Fruit fly (Drosophila melanogaster) whole organism, embryonic: ENCODE results near the gene mRpS11.

Source experiments
- BEAF-32 ChIP-seq: fragments of 200-800 bp; sonication (Bioruptor generic); optimal IDR thresholded peaks from 3 replicates; lab custom pipeline; 2017; ENCODE audit warnings: missing biosample characterization, missing genetic modification characterization, mild to moderate bottlenecking, moderate library complexity, missing genetic modification reagents
- CG10462 ChIP-seq: fragments of 200-800 bp; sonication (Bioruptor generic); optimal IDR thresholded peaks from 2 replicates; lab custom pipeline; 2016; ENCODE audit warnings: missing biosample characterization, missing genetic modification characterization
- CG10654 ChIP-seq: fragments of 200-800 bp; sonication (Bioruptor generic); optimal IDR thresholded peaks from 2 replicates; lab custom pipeline; 2016; ENCODE audit warnings: missing biosample characterization, missing genetic modification characterization
- CG10959 ChIP-seq: fragments of 200-800 bp; sonication (Bioruptor generic); IDR thresholded peaks from 2 replicates; pipeline ENCODE4 v1.3.6; 2022; ENCODE audit warnings: missing biosample characterization, missing genetic modification characterization
- CG11695 ChIP-seq: fragments of 200-800 bp; sonication (Bioruptor generic); IDR thresholded peaks from 3 replicates; pipeline ENCODE4 v1.3.6; 2022; ENCODE audit warnings: missing biosample characterization, missing genetic modification characterization
- CG12104 ChIP-seq: fragments of 200-800 bp; sonication (Bioruptor generic); optimal IDR thresholded peaks from 3 replicates; lab custom pipeline; 2016; ENCODE audit warnings: missing biosample characterization, missing genetic modification characterization
- CG12299 ChIP-seq: fragments of 200-800 bp; sonication (Bioruptor generic); optimal IDR thresholded peaks from 2 replicates; lab custom pipeline; 2018; ENCODE audit warnings: missing biosample characterization, mild to moderate bottlenecking, missing genetic modification characterization
- CG15479 ChIP-seq: fragments of 200-800 bp; sonication (Bioruptor generic); optimal IDR thresholded peaks from 3 replicates; lab custom pipeline; 2019; ENCODE audit warnings: missing biosample characterization, mild to moderate bottlenecking, missing genetic modification characterization, moderate library complexity
- CG15696 ChIP-seq: fragments of 200-800 bp; sonication (Bioruptor generic); optimal IDR thresholded peaks from 2 replicates; lab custom pipeline; 2019; ENCODE audit warnings: missing biosample characterization, mild to moderate bottlenecking, missing genetic modification characterization, moderate library complexity
- CG1602 ChIP-seq: fragments of 200-800 bp; sonication (Bioruptor generic); optimal IDR thresholded peaks from 3 replicates; lab custom pipeline; 2016; ENCODE audit warnings: missing biosample characterization, missing genetic modification characterization
- CG1603 ChIP-seq: fragments of 200-800 bp; sonication (Bioruptor generic); optimal IDR thresholded peaks from 2 replicates; lab custom pipeline; 2019; ENCODE audit warnings: missing biosample characterization, mild to moderate bottlenecking, missing genetic modification characterization, moderate library complexity
- CG17829 ChIP-seq: fragments of 200-800 bp; optimal IDR thresholded peaks from 2 replicates; lab custom pipeline; 2019; ENCODE audit warnings: missing biosample characterization, mild to moderate bottlenecking, missing genetic modification characterization, moderate library complexity
- CG34376 ChIP-seq: fragments of 200-800 bp; sonication (Bioruptor generic); optimal IDR thresholded peaks from 2 replicates; lab custom pipeline; 2018; ENCODE audit warnings: missing biosample characterization, mild to moderate bottlenecking, missing genetic modification characterization
- CG3995 ChIP-seq: fragments of 200-800 bp; sonication (Bioruptor generic); optimal IDR thresholded peaks from 3 replicates; lab custom pipeline; 2016; ENCODE audit warnings: missing biosample characterization, missing genetic modification characterization
- CG4282 ChIP-seq: fragments of 200-800 bp; sonication (Bioruptor generic); optimal IDR thresholded peaks from 2 replicates; lab custom pipeline; 2016; ENCODE audit warnings: missing biosample characterization, missing genetic modification characterization
- CG7372 ChIP-seq: fragments of 200-800 bp; sonication (Bioruptor generic); IDR thresholded peaks from 2 replicates; pipeline ENCODE4 v1.3.6; 2022; ENCODE audit warnings: missing biosample characterization, missing genetic modification characterization
- CG8388 ChIP-seq: fragments of 200-800 bp; sonication (Bioruptor generic); optimal IDR thresholded peaks from 2 replicates; lab custom pipeline; 2019; ENCODE audit warnings: missing biosample characterization, mild to moderate bottlenecking, missing genetic modification characterization, moderate library complexity
- CG8478 ChIP-seq: fragments of >200 bp; optimal IDR thresholded peaks from 2 replicates; lab custom pipeline; 2018
- Camta ChIP-seq: fragments of 200-800 bp; sonication (Bioruptor generic); optimal IDR thresholded peaks from 2 replicates; lab custom pipeline; 2016; ENCODE audit warnings: missing biosample characterization, missing genetic modification characterization
- Chrac-16 ChIP-seq: fragments of 200-800 bp; sonication (Bioruptor generic); optimal IDR thresholded peaks from 3 replicates; lab custom pipeline; 2016; ENCODE audit warnings: missing biosample characterization, missing genetic modification characterization
- CoRest ChIP-seq: fragments of 200-800 bp; sonication (Bioruptor generic); optimal IDR thresholded peaks from 3 replicates; lab custom pipeline; 2018; ENCODE audit warnings: missing biosample characterization, mild to moderate bottlenecking, missing genetic modification characterization, moderate library complexity
- D19A ChIP-seq: fragments of 200-800 bp; optimal IDR thresholded peaks from 3 replicates; lab custom pipeline; 2019; ENCODE audit warnings: missing biosample characterization, mild to moderate bottlenecking, missing genetic modification characterization, moderate library complexity
- Doc3 ChIP-seq: fragments of 200-800 bp; sonication (Bioruptor generic); IDR thresholded peaks from 3 replicates; pipeline ENCODE4 v1.3.6; 2022; ENCODE audit warnings: missing biosample characterization, missing genetic modification characterization; ENCODE audit not compliant: partially characterized antibody
- Dref ChIP-seq: fragments of 200-800 bp; sonication (Bioruptor generic); IDR thresholded peaks from 2 replicates; pipeline ENCODE4 v1.3.6; 2022; ENCODE audit warnings: missing biosample characterization, missing genetic modification characterization
- HmgD ChIP-seq: fragments of 200-800 bp; sonication (Bioruptor generic); optimal IDR thresholded peaks from 3 replicates; lab custom pipeline; 2016; ENCODE audit warnings: missing biosample characterization, missing genetic modification characterization
- Mad ChIP-seq: fragments of 200-800 bp; sonication (Bioruptor generic); optimal IDR thresholded peaks from 2 replicates; lab custom pipeline; 2016; ENCODE audit warnings: missing biosample characterization, missing genetic modification characterization
- Nf-YA ChIP-seq: fragments of 200-800 bp; sonication (Bioruptor generic); IDR thresholded peaks from 2 replicates; pipeline ENCODE4 v1.3.6; 2022; ENCODE audit warnings: missing biosample characterization, missing genetic modification characterization
- Poxn ChIP-seq: fragments of 200-800 bp; sonication (Bioruptor generic); IDR thresholded peaks from 2 replicates; pipeline ENCODE4 v1.3.6; 2022; ENCODE audit warnings: missing biosample characterization, missing genetic modification characterization
- Sin3A ChIP-seq: fragments of >200 bp; optimal IDR thresholded peaks from 2 replicates; lab custom pipeline; 2018
- Spps ChIP-seq: fragments of 200-800 bp; sonication (Bioruptor generic); optimal IDR thresholded peaks from 2 replicates; lab custom pipeline; 2018; ENCODE audit warnings: missing biosample characterization, mild to moderate bottlenecking, missing genetic modification characterization
- Xrp1 ChIP-seq: fragments of 200-800 bp; sonication (Bioruptor generic); IDR thresholded peaks from 2 replicates; pipeline ENCODE4 v1.3.6; 2022; ENCODE audit warnings: missing biosample characterization, missing genetic modification characterization
- aop ChIP-seq: fragments of 200-800 bp; sonication (Bioruptor generic); IDR thresholded peaks from 2 replicates; pipeline ENCODE4 v1.3.6; 2022; ENCODE audit warnings: missing biosample characterization, missing genetic modification characterization
- bcd ChIP-seq: fragments of 200-800 bp; sonication (Bioruptor generic); optimal IDR thresholded peaks from 2 replicates; lab custom pipeline; 2017; ENCODE audit warnings: missing biosample characterization, mild to moderate bottlenecking, missing genetic modification characterization
- fd96Cb ChIP-seq: fragments of 200-800 bp; sonication (Bioruptor generic); optimal IDR thresholded peaks from 2 replicates; lab custom pipeline; 2018; ENCODE audit warnings: missing biosample characterization, mild to moderate bottlenecking, missing genetic modification characterization, moderate library complexity
- grau ChIP-seq: fragments of 200-800 bp; optimal IDR thresholded peaks from 3 replicates; lab custom pipeline; 2019; ENCODE audit warnings: missing biosample characterization, mild to moderate bottlenecking, missing genetic modification characterization, moderate library complexity
- gt ChIP-seq: fragments of 200-800 bp; sonication (Bioruptor generic); IDR thresholded peaks from 2 replicates; pipeline ENCODE4 v1.3.6; 2022; ENCODE audit warnings: missing biosample characterization, missing genetic modification characterization
- kay ChIP-seq: fragments of 200-800 bp; sonication (Bioruptor generic); optimal IDR thresholded peaks from 2 replicates; lab custom pipeline; 2016; ENCODE audit warnings: missing biosample characterization, missing genetic modification characterization
- lbe ChIP-seq: fragments of 200-800 bp; sonication (Bioruptor generic); optimal IDR thresholded peaks from 2 replicates; lab custom pipeline; 2016; ENCODE audit warnings: missing biosample characterization, mild to moderate bottlenecking, missing genetic modification characterization
- lov ChIP-seq, 2 experiments: fragments of 200-800 bp in 1 of 2; fragments of >200 bp in 1 of 2; sonication (Bioruptor generic) in 1 of 2; IDR thresholded peaks in 1 of 2; optimal IDR thresholded peaks in 1 of 2; 2 replicates in 1 of 2; 3 replicates in 1 of 2; pipeline versions ENCODE4 v1.3.6 to Lab custom; 2017 to 2022; ENCODE audit warnings: missing biosample characterization in 1 of 2, missing genetic modification characterization in 1 of 2
- mld ChIP-seq: fragments of 200-800 bp; sonication (Bioruptor generic); IDR thresholded peaks from 3 replicates; pipeline ENCODE4 v1.3.6; 2022; ENCODE audit warnings: missing biosample characterization, missing genetic modification characterization; ENCODE audit not compliant: partially characterized antibody
- nom ChIP-seq: fragments of 200-800 bp; sonication (Bioruptor generic); optimal IDR thresholded peaks from 2 replicates; lab custom pipeline; 2017; ENCODE audit warnings: missing biosample characterization, missing genetic modification characterization, mild to moderate bottlenecking, moderate library complexity, missing genetic modification reagents
- pb ChIP-seq: fragments of 200-800 bp; sonication (Bioruptor generic); optimal IDR thresholded peaks from 3 replicates; lab custom pipeline; 2016; ENCODE audit warnings: missing biosample characterization, missing genetic modification characterization
- phol ChIP-seq: fragments of 200-800 bp; sonication (Bioruptor generic); optimal IDR thresholded peaks from 3 replicates; lab custom pipeline; 2018; ENCODE audit warnings: missing biosample characterization, mild to moderate bottlenecking, missing genetic modification characterization, moderate library complexity
- scrt ChIP-seq: fragments of 200-800 bp; sonication (Bioruptor generic); optimal IDR thresholded peaks from 2 replicates; lab custom pipeline; 2018; ENCODE audit warnings: missing biosample characterization, mild to moderate bottlenecking, missing genetic modification characterization, moderate library complexity
- slp2 ChIP-seq: fragments of 200-800 bp; sonication (Bioruptor generic); optimal IDR thresholded peaks from 2 replicates; lab custom pipeline; 2016; ENCODE audit warnings: missing biosample characterization, missing genetic modification characterization
- sqz ChIP-seq: fragments of 200-800 bp; sonication (Bioruptor generic); optimal IDR thresholded peaks from 3 replicates; lab custom pipeline; 2018; ENCODE audit warnings: missing biosample characterization, mild to moderate bottlenecking, missing genetic modification characterization
- tin ChIP-seq: fragments of 200-800 bp; sonication (Bioruptor generic); optimal IDR thresholded peaks from 3 replicates; lab custom pipeline; 2016; ENCODE audit warnings: missing biosample characterization, missing genetic modification characterization
- unpg ChIP-seq: fragments of 200-800 bp; sonication (Bioruptor generic); optimal IDR thresholded peaks from 3 replicates; lab custom pipeline; 2018; ENCODE audit warnings: missing biosample characterization, mild to moderate bottlenecking, missing genetic modification characterization, moderate library complexity
- vfl ChIP-seq: fragments of 200-800 bp; sonication (Bioruptor generic); optimal IDR thresholded peaks from 2 replicates; lab custom pipeline; 2016; ENCODE audit warnings: missing biosample characterization, missing genetic modification characterization
- yki ChIP-seq: fragments of >200 bp; optimal IDR thresholded peaks from 3 replicates; lab custom pipeline; 2018
- z ChIP-seq: fragments of 200-800 bp; sonication (Bioruptor generic); IDR thresholded peaks from 3 replicates; pipeline ENCODE4 v1.3.6; 2022; ENCODE audit warnings: missing biosample characterization, missing genetic modification characterization

Gene mRpS11

dm6 chr3R:17052465-17053149, 19.9 kb upstream of the mRpS11 start (continued):
- TF ChIP-seq Mad (GFP tag; lab: Kevin White, UChicago) (peak; percentile 8), mld (GFP tag; lab: Robert Waterston, UW) (no peak), gt (GFP tag; lab: Robert Waterston, UW) (no peak), CG10654 (GFP tag; lab: Kevin White, UChicago) (peak; percentile 1), z (0 out of 3 replicates have a peak, but pooled peaks have one; percentile 7), CG8478 (lab: Kevin White, UChicago) (no peak), CG11695 (GFP tag; lab: Robert Waterston, UW) (peak; percentile 18; the same call in 1 of the 3 replicates), yki (no peak), Sin3A (lab: Kevin White, UChicago) (no peak), sqz (GFP tag; lab: Kevin White, UChicago) (peak; percentile 5), lov (optimal IDR thresholded peaks at IDR 0.05; lab: Kevin White, UChicago) (no peak), lov (GFP tag; IDR thresholded peaks at IDR 0.05; lab: Robert Waterston, UW) (0 out of 3 replicates have a peak, but pooled peaks have one; percentile 69), lbe (GFP tag; lab: Kevin White, UChicago) (peak; percentile 58), CG7372 (GFP tag; lab: Robert Waterston, UW) (no peak), CG12104 (GFP tag; lab: Kevin White, UChicago) (no peak), tin (GFP tag; lab: Kevin White, UChicago) (peak; percentile 43), Xrp1 (GFP tag; lab: Robert Waterston, UW) (peak; percentile 77), pb (GFP tag; lab: Kevin White, UChicago) (no peak), vfl (GFP tag; lab: Kevin White, UChicago) (no peak), CG12299 (tag; lab: Kevin White, UChicago) (no peak), Nf-YA (no peak), CG1603 (tag; lab: Kevin White, UChicago) (peak; percentile 51), Spps (tag; lab: Kevin White, UChicago) (peak; percentile 36), Camta (GFP tag; lab: Kevin White, UChicago) (no peak), Dref (GFP tag; lab: Robert Waterston, UW) (no peak), CG4282 (no peak), CG34376 (GFP tag; lab: Kevin White, UChicago) (no peak), CG3995 (GFP tag; lab: Kevin White, UChicago) (no peak), CG15479 (GFP tag; lab: Kevin White, UChicago) (no peak), CG8388 (GFP tag; lab: Kevin White, UChicago) (peak; percentile 62), HmgD (GFP tag; lab: Kevin White, UChicago) (no peak), CoRest (tag; lab: Kevin White, UChicago) (peak; percentile 45), CG1602 (GFP tag; lab: Kevin White, UChicago) (peak; percentile 52), phol (tag; lab: Kevin White, UChicago) (peak; percentile 69), Poxn (no peak), grau (tag; lab: Kevin White, UChicago) (peak; percentile 55), slp2 (GFP tag; lab: Kevin White, UChicago) (no peak), Doc3 (GFP tag; lab: Robert Waterston, UW) (no peak), D19A (peak; percentile 64), aop (GFP tag; lab: Robert Waterston, UW) (no peak), scrt (GFP tag; lab: Kevin White, UChicago) (no peak), bcd (GFP tag; lab: Kevin White, UChicago) (peak; percentile 6), CG17829 (tag; lab: Kevin White, UChicago) (peak; percentile 81), kay (no peak), Chrac-16 (GFP tag; lab: Kevin White, UChicago) (peak; percentile 48), CG10959 (GFP tag; lab: Robert Waterston, UW) (peak; percentile 44), unpg (GFP tag; lab: Kevin White, UChicago) (peak; percentile 41), fd96Cb (peak; percentile 38), CG10462 (GFP tag; lab: Kevin White, UChicago) (no peak), nom (GFP tag; lab: Kevin White, UChicago) (peak; percentile 76), CG15696 (tag; lab: Kevin White, UChicago) (peak; percentile 95), BEAF-32 (GFP tag; lab: Kevin White, UChicago) (no peak)
